Worm (Caenorhabditis elegans) whole organism, L4/young adult: ENCODE data around the gene ogdh-2.

ENCODE experiments used
- W03F9.2 ChIP-seq: fragments of 150-350 bp; optimal IDR thresholded peaks from 2 replicates; lab custom pipeline; 2014; ENCODE audit warnings: missing biosample characterization, missing genetic modification characterization
- dao-5 ChIP-seq: sonication (generic microtip); optimal IDR thresholded peaks from 2 replicates; lab custom pipeline; 2016; ENCODE audit warnings: missing genotype, missing genetic modification characterization, moderate library complexity, missing compliant biosample characterization
- him-1 ChIP-seq: sonication (generic microtip); optimal IDR thresholded peaks from 2 replicates; lab custom pipeline; 2016; ENCODE audit warnings: missing genotype, missing genetic modification reagents, missing genetic modification characterization, missing compliant biosample characterization

DNA sequence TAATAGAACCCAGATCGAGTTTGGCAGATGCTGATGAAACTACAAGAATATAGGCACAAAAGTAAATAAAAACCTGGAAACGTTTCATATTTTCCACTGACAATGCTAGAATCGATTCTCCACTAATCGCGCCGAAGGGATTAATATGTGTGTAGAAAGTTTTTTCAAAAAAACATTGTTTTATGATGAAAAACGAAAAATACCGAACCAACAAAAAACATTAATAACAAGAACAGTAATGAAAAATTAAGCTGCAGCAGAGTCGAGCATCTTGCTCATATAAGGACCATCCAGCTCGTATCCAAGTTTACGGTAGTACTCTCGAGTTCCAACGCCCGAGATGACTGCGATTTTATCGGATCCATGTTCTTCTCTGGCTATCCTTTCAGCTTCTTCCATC lies 15.0 kb upstream of the ogdh-2 start, which contains the start of gene clec-224:
- no peak for TF ChIP-seq W03F9.2 (tag; lab: Kevin White, UChicago)
- TF ChIP-seq him-1 (tag; lab: Kevin White, UChicago) = no peak
- TF ChIP-seq dao-5 (tag; lab: Kevin White, UChicago) = no peak
